Fruit fly (Drosophila melanogaster) Kc167 (cell line): Measurements from ENCODE around the gene dnd.

Source experiments
- Sin3A ChIP-seq: fragments of >200 bp; optimal IDR thresholded peaks from 2 replicates; lab custom pipeline; 2018; ENCODE audit warnings: missing external identifiers
- h ChIP-seq: fragments of >200 bp; optimal IDR thresholded peaks from 3 replicates; lab custom pipeline; 2018; ENCODE audit warnings: missing external identifiers
- insv ChIP-seq: fragments of >200 bp; optimal IDR thresholded peaks from 3 replicates; lab custom pipeline; 2018; ENCODE audit warnings: missing external identifiers
- psq ChIP-seq: fragments of >200 bp; optimal IDR thresholded peaks from 2 replicates; lab custom pipeline; 2017; ENCODE audit warnings: missing external identifiers

DNA sequence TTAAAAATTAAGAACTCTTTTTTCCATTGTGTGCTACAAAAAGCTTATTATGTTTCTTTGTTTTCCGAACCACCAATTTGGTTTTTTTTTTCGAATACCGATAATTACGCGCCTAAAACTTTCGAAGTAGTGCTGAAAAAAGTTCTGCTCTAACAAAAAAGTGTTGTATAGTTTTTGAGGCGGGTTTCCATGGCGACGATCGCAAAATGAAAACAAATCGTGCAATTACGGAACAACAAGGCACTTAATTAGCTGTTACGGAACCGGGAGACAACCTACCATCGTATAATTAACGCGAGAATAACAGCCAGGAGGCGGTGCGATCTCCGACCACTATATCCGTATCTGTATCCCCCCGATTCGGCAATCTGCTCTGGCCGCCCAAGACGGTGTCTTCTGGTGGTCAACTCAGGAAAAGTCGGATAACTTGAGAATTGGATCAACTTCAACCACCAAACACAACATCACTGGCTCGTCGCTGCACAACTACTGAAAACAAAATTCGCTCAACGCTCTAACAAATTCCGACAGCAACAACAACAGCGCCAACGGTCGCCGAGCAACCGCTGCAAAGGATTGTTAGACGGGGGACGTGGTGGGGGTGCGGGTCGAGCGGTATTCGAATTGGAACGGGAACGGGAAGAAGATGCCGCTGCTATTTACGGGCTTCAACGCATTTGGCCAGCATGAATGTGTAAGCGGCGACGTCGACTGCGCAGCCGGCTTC is at the start of gene dnd, which contains the start of gene CG6678:
- TF ChIP-seq psq (lab: Kevin White, UChicago) (no peak), insv (lab: Kevin White, UChicago) (no peak), Sin3A (no peak), h (lab: Kevin White, UChicago) (no peak)
